Fruit fly (Drosophila melanogaster) whole organism: Measurements from ENCODE around the gene rempA.
A peak's percentile ranks its signal among the peaks of the same experiment; 100 is the strongest.

Experiments
- Dll ChIP-seq: fragments of >200 bp; optimal IDR thresholded peaks from 2 replicates; lab custom pipeline; 2017
- pan ChIP-seq: fragments of >200 bp; optimal IDR thresholded peaks from 2 replicates; lab custom pipeline; 2017

- TF ChIP-seq pan (lab: Kevin White, UChicago) (no peak), Dll (lab: Kevin White, UChicago) (peak; percentile 36)
These were observed at the start of gene rempA for dm6 chr2L:559770-560567.
